Fruit fly (Drosophila melanogaster) whole organism, embryonic: ENCODE results near the gene CG43925.

ENCODE experiments used
- Asciz ChIP-seq: fragments of 200-800 bp; sonication (Bioruptor generic); optimal IDR thresholded peaks from 2 replicates; lab custom pipeline; 2017; ENCODE audit warnings: missing biosample characterization, mild to moderate bottlenecking, missing genetic modification characterization, missing genetic modification reagents
- BtbVII ChIP-seq: fragments of 200-800 bp; sonication (Bioruptor generic); optimal IDR thresholded peaks from 3 replicates; lab custom pipeline; 2017; ENCODE audit warnings: missing biosample characterization, mild to moderate bottlenecking, missing genetic modification characterization
- CG10209 ChIP-seq: fragments of 200-800 bp; sonication (Bioruptor generic); optimal IDR thresholded peaks from 3 replicates; lab custom pipeline; 2017; ENCODE audit warnings: missing biosample characterization, mild to moderate bottlenecking, missing genetic modification characterization, missing genetic modification reagents
- CG10979 ChIP-seq: fragments of 200-800 bp; sonication (Bioruptor generic); optimal IDR thresholded peaks from 2 replicates; lab custom pipeline; 2018; ENCODE audit warnings: missing biosample characterization, mild to moderate bottlenecking, missing genetic modification characterization, moderate library complexity
- CG12071 ChIP-seq: fragments of 200-800 bp; sonication (Bioruptor generic); optimal IDR thresholded peaks from 3 replicates; lab custom pipeline; 2018; ENCODE audit warnings: missing biosample characterization, mild to moderate bottlenecking, missing genetic modification characterization
- CG1233 ChIP-seq: fragments of 200-800 bp; sonication (Bioruptor generic); optimal IDR thresholded peaks from 4 replicates; lab custom pipeline; 2018; ENCODE audit warnings: missing biosample characterization, mild to moderate bottlenecking, missing genetic modification characterization
- CG12659 ChIP-seq: fragments of 200-800 bp; sonication (Bioruptor generic); optimal IDR thresholded peaks from 3 replicates; lab custom pipeline; 2017; ENCODE audit warnings: mild to moderate bottlenecking, missing biosample characterization, missing genetic modification reagents, missing genetic modification characterization
- CG13775 ChIP-seq: fragments of 200-800 bp; sonication (Bioruptor generic); optimal IDR thresholded peaks from 3 replicates; lab custom pipeline; 2017; ENCODE audit warnings: missing biosample characterization, mild to moderate bottlenecking, missing genetic modification characterization
- CG13894 ChIP-seq: fragments of 200-800 bp; sonication (Bioruptor generic); optimal IDR thresholded peaks from 3 replicates; lab custom pipeline; 2018; ENCODE audit warnings: missing biosample characterization, mild to moderate bottlenecking, missing genetic modification characterization, moderate library complexity
- CG14860 ChIP-seq: fragments of 200-800 bp; sonication (Bioruptor generic); IDR thresholded peaks from 3 replicates; pipeline ENCODE4 v1.3.6; 2022; ENCODE audit warnings: missing biosample characterization, missing genetic modification characterization; ENCODE audit not compliant: partially characterized antibody
- CG17186 ChIP-seq: fragments of 200-800 bp; sonication (Bioruptor generic); optimal IDR thresholded peaks from 3 replicates; lab custom pipeline; 2017; ENCODE audit warnings: missing biosample characterization, missing genetic modification reagents, missing genetic modification characterization
- CG17802 ChIP-seq: fragments of 200-800 bp; sonication (Bioruptor generic); optimal IDR thresholded peaks from 2 replicates; lab custom pipeline; 2018; ENCODE audit warnings: missing biosample characterization, mild to moderate bottlenecking, missing genetic modification characterization, moderate library complexity
- CG30020 ChIP-seq: fragments of 200-800 bp; optimal IDR thresholded peaks from 2 replicates; lab custom pipeline; 2019; ENCODE audit warnings: missing biosample characterization, mild to moderate bottlenecking, missing genetic modification characterization, moderate library complexity
- CG4328 ChIP-seq: fragments of 200-800 bp; sonication (Bioruptor generic); optimal IDR thresholded peaks from 3 replicates; lab custom pipeline; 2017; ENCODE audit warnings: missing biosample characterization, missing genetic modification reagents, missing genetic modification characterization
- CG43689 ChIP-seq: fragments of 200-800 bp; sonication (Bioruptor generic); IDR thresholded peaks from 2 replicates; pipeline ENCODE4 v1.3.6; 2022; ENCODE audit warnings: missing biosample characterization, missing genetic modification characterization
- CG7745 ChIP-seq: fragments of 200-800 bp; sonication (Bioruptor generic); optimal IDR thresholded peaks from 2 replicates; lab custom pipeline; 2018; ENCODE audit warnings: missing biosample characterization, mild to moderate bottlenecking, missing genetic modification characterization, moderate library complexity
- CG7839 ChIP-seq: fragments of 200-800 bp; sonication (Bioruptor generic); optimal IDR thresholded peaks from 3 replicates; lab custom pipeline; 2018; ENCODE audit warnings: missing biosample characterization, mild to moderate bottlenecking, missing genetic modification characterization, moderate library complexity
- CG9797 ChIP-seq: fragments of 200-800 bp; sonication (Bioruptor generic); optimal IDR thresholded peaks from 3 replicates; lab custom pipeline; 2018; ENCODE audit warnings: missing biosample characterization, mild to moderate bottlenecking, missing genetic modification characterization
- D ChIP-seq, 2 experiments: fragments of 200-800 bp in 1 of 2; fragments of >200 bp in 1 of 2; sonication (Bioruptor generic) in 1 of 2; optimal IDR thresholded peaks; 2 replicates in 1 of 2; 3 replicates in 1 of 2; lab custom pipeline; 2017; ENCODE audit warnings: mild to moderate bottlenecking in 1 of 2, missing biosample characterization in 1 of 2, missing genetic modification characterization in 1 of 2, missing genetic modification reagents in 1 of 2
- Dip3 ChIP-seq: fragments of 200-800 bp; sonication (Bioruptor generic); optimal IDR thresholded peaks from 3 replicates; lab custom pipeline; 2016; ENCODE audit warnings: missing biosample characterization, missing genetic modification characterization
- Doc2 ChIP-seq: fragments of 200-800 bp; sonication (Bioruptor generic); IDR thresholded peaks from 2 replicates; pipeline ENCODE4 v1.3.6; 2022; ENCODE audit warnings: missing biosample characterization, missing genetic modification characterization
- Drgx ChIP-seq: fragments of 200-800 bp; sonication (Bioruptor generic); IDR thresholded peaks from 2 replicates; pipeline ENCODE4 v1.3.6; 2022; ENCODE audit warnings: missing biosample characterization, missing genetic modification characterization
- H15 ChIP-seq: fragments of 200-800 bp; sonication (Bioruptor generic); IDR thresholded peaks from 3 replicates; pipeline ENCODE4 v1.3.6; 2022; ENCODE audit warnings: missing biosample characterization, missing genetic modification characterization
- HHEX ChIP-seq: fragments of 200-800 bp; sonication (Bioruptor generic); optimal IDR thresholded peaks from 3 replicates; lab custom pipeline; 2017; ENCODE audit warnings: missing biosample characterization, mild to moderate bottlenecking, missing genetic modification characterization, missing genetic modification reagents
- MBD-R2 ChIP-seq: fragments of 200-800 bp; sonication (Bioruptor generic); IDR thresholded peaks from 2 replicates; pipeline ENCODE4 v1.3.6; 2022; ENCODE audit warnings: missing biosample characterization, missing genetic modification characterization
- Mad ChIP-seq: fragments of 200-800 bp; sonication (Bioruptor generic); optimal IDR thresholded peaks from 2 replicates; lab custom pipeline; 2016; ENCODE audit warnings: missing biosample characterization, missing genetic modification characterization
- Mrtf ChIP-seq: fragments of 200-800 bp; sonication (Bioruptor generic); IDR thresholded peaks from 3 replicates; pipeline ENCODE4 v1.3.6; 2022; ENCODE audit warnings: missing biosample characterization, missing genetic modification characterization
- Ptx1 ChIP-seq: fragments of 200-800 bp; sonication (Bioruptor generic); IDR thresholded peaks from 2 replicates; pipeline ENCODE4 v1.3.6; 2022; ENCODE audit warnings: missing biosample characterization, missing genetic modification characterization
- Sry-δ ChIP-seq: fragments of 200-800 bp; sonication (Bioruptor generic); optimal IDR thresholded peaks from 2 replicates; lab custom pipeline; 2016; ENCODE audit warnings: missing biosample characterization, missing genetic modification characterization
- abd-A ChIP-seq: fragments of 200-800 bp; sonication (Bioruptor generic); optimal IDR thresholded peaks from 3 replicates; lab custom pipeline; 2019; ENCODE audit warnings: missing biosample characterization, mild to moderate bottlenecking, missing genetic modification characterization, moderate library complexity
- az2 ChIP-seq: fragments of 200-800 bp; sonication (Bioruptor generic); optimal IDR thresholded peaks from 3 replicates; lab custom pipeline; 2016; ENCODE audit warnings: missing biosample characterization, missing genetic modification characterization
- bcd ChIP-seq: fragments of 200-800 bp; sonication (Bioruptor generic); optimal IDR thresholded peaks from 2 replicates; lab custom pipeline; 2017; ENCODE audit warnings: missing biosample characterization, mild to moderate bottlenecking, missing genetic modification characterization
- eve ChIP-seq, 2 experiments: fragments of >200 bp; optimal IDR thresholded peaks; 2 replicates each; lab custom pipeline; 2017; ENCODE audit warnings: missing biosample characterization in 2 of 2, missing genetic modification characterization in 2 of 2
- ewg ChIP-seq: fragments of 200-800 bp; sonication (Bioruptor generic); optimal IDR thresholded peaks from 3 replicates; lab custom pipeline; 2017; ENCODE audit warnings: mild to moderate bottlenecking, missing biosample characterization, missing genetic modification reagents, missing genetic modification characterization
- eyg ChIP-seq: fragments of 200-800 bp; sonication (Bioruptor generic); optimal IDR thresholded peaks from 3 replicates; lab custom pipeline; 2016; ENCODE audit warnings: missing biosample characterization, missing genetic modification characterization
- h ChIP-seq: fragments of >200 bp; optimal IDR thresholded peaks from 2 replicates; lab custom pipeline; 2017
- jumu ChIP-seq: fragments of 200-800 bp; sonication (Bioruptor generic); optimal IDR thresholded peaks from 3 replicates; lab custom pipeline; 2016; ENCODE audit warnings: missing biosample characterization, missing genetic modification characterization
- lmd ChIP-seq: fragments of 200-800 bp; sonication (Bioruptor generic); IDR thresholded peaks from 2 replicates; pipeline ENCODE4 v1.3.6; 2022; ENCODE audit warnings: missing biosample characterization, missing genetic modification characterization
- mirr ChIP-seq: fragments of 200-800 bp; sonication (Bioruptor generic); optimal IDR thresholded peaks from 3 replicates; lab custom pipeline; 2018; ENCODE audit warnings: missing biosample characterization, mild to moderate bottlenecking, missing genetic modification characterization
- odd ChIP-seq: fragments of 200-800 bp; sonication (Bioruptor generic); optimal IDR thresholded peaks from 2 replicates; lab custom pipeline; 2017; ENCODE audit warnings: missing biosample characterization, mild to moderate bottlenecking, missing genetic modification characterization
- pb ChIP-seq: fragments of 200-800 bp; sonication (Bioruptor generic); optimal IDR thresholded peaks from 3 replicates; lab custom pipeline; 2016; ENCODE audit warnings: missing biosample characterization, missing genetic modification characterization
- repo ChIP-seq: fragments of 200-800 bp; sonication (Bioruptor generic); optimal IDR thresholded peaks from 2 replicates; lab custom pipeline; 2016; ENCODE audit warnings: missing biosample characterization, missing genetic modification characterization
- sqz ChIP-seq: fragments of 200-800 bp; sonication (Bioruptor generic); optimal IDR thresholded peaks from 3 replicates; lab custom pipeline; 2018; ENCODE audit warnings: missing biosample characterization, mild to moderate bottlenecking, missing genetic modification characterization
- stc ChIP-seq: fragments of 200-800 bp; sonication (Bioruptor generic); IDR thresholded peaks from 2 replicates; pipeline ENCODE4 v1.3.6; 2022; ENCODE audit warnings: missing biosample characterization, missing genetic modification characterization
- sug ChIP-seq: fragments of 200-800 bp; optimal IDR thresholded peaks from 2 replicates; lab custom pipeline; 2019; ENCODE audit warnings: missing biosample characterization, mild to moderate bottlenecking, missing genetic modification characterization, moderate library complexity
- tin ChIP-seq: fragments of 200-800 bp; sonication (Bioruptor generic); optimal IDR thresholded peaks from 3 replicates; lab custom pipeline; 2016; ENCODE audit warnings: missing biosample characterization, missing genetic modification characterization
- tll ChIP-seq, 2 experiments: fragments of 200-800 bp in 1 of 2; fragments of >200 bp in 1 of 2; sonication (Bioruptor generic) in 1 of 2; optimal IDR thresholded peaks; 2 replicates each; lab custom pipeline; 2017 to 2019; ENCODE audit warnings: missing biosample characterization in 2 of 2, missing genetic modification characterization in 2 of 2, mild to moderate bottlenecking in 1 of 2, moderate library complexity in 1 of 2
- ttk ChIP-seq: fragments of 200-800 bp; sonication (Bioruptor generic); IDR thresholded peaks from 2 replicates; pipeline ENCODE4 v2.1.2; 2022; ENCODE audit warnings: missing biosample characterization, missing genetic modification characterization
- tup ChIP-seq: fragments of 200-800 bp; sonication (Bioruptor generic); optimal IDR thresholded peaks from 2 replicates; lab custom pipeline; 2016; ENCODE audit warnings: missing biosample characterization, mild to moderate bottlenecking, missing genetic modification characterization, moderate library complexity
- zf30C ChIP-seq: fragments of 200-800 bp; sonication (Bioruptor generic); optimal IDR thresholded peaks from 3 replicates; lab custom pipeline; 2018; ENCODE audit warnings: missing biosample characterization, mild to moderate bottlenecking, missing genetic modification characterization

Gene CG43925

DNA sequence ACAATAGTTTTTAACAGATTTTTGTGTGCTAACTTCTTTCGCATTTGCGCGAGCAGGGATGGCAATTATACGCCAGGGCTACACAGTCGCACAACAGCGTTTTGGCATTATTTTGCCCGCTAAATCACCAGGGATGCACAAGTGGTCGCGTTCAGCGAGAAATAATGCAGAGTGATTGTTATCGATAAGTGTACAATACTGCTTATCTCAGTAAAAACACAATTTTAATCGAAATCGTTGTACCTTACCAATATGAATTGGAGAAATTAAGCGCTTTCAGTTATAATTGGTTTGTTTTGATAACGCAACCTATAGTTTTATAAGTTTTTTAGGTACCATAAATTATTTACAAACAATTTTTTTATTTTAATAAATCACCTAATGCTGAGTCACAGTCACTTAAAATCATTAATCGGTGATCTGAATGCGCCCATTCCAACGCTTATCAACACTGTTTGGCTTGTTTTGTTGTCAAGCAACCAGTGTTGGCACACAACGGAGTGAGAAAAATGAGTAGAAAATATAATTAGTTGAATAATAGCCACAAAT is 552 bp downstream of the CG43925 start, which contains the start of the genes Sfmbt and CG5439 (continued):
- TF ChIP-seq CG12071: no peak
- peak; percentile 34; the same call in 1 of the 2 replicates for TF ChIP-seq Drgx
- peak; percentile 44 for TF ChIP-seq Mad (GFP tag; lab: Kevin White, UChicago)
- TF ChIP-seq mirr (GFP tag; lab: Kevin White, UChicago): no peak
- TF ChIP-seq MBD-R2: peak; percentile 80
- TF ChIP-seq repo (GFP tag; lab: Kevin White, UChicago): peak; percentile 43
- TF ChIP-seq CG12659: peak; percentile 94
- peak; percentile 83 for TF ChIP-seq CG30020 (tag; lab: Kevin White, UChicago)
- TF ChIP-seq tll (GFP tag; optimal IDR thresholded peaks at IDR 0.05; lab: Kevin White, UChicago): peak; percentile 59 to 80
- no peak for TF ChIP-seq Asciz (GFP tag; lab: Kevin White, UChicago)
- TF ChIP-seq CG4328 (GFP tag; lab: Kevin White, UChicago): peak; percentile 68
- TF ChIP-seq stc (GFP tag; lab: Robert Waterston, UW): no peak
- TF ChIP-seq CG14860 (GFP tag; lab: Robert Waterston, UW): no peak
- peak; percentile 51 for TF ChIP-seq eyg
- TF ChIP-seq jumu: peak; percentile 85
- TF ChIP-seq Mrtf: peak; percentile 70
- no peak for TF ChIP-seq CG10209 (GFP tag; lab: Kevin White, UChicago)
- TF ChIP-seq CG7839 (tag; lab: Kevin White, UChicago): no peak
- peak; percentile 71 for TF ChIP-seq az2
- no peak for TF ChIP-seq CG1233 (GFP tag; lab: Kevin White, UChicago)
- peak; percentile 60 for TF ChIP-seq pb (GFP tag; lab: Kevin White, UChicago)
- TF ChIP-seq BtbVII: peak; percentile 9
- no peak for TF ChIP-seq bcd (GFP tag; lab: Kevin White, UChicago)
- no peak for TF ChIP-seq D (optimal IDR thresholded peaks at IDR 0.05; lab: Kevin White, UChicago)
- TF ChIP-seq D (GFP tag; optimal IDR thresholded peaks at IDR 0.05; lab: Kevin White, UChicago): peak; percentile 49
- TF ChIP-seq Sry-δ: peak; percentile 68
- TF ChIP-seq tup (GFP tag; lab: Kevin White, UChicago): peak; percentile 26
- TF ChIP-seq CG10979: peak; percentile 62
- no peak for TF ChIP-seq CG7745 (tag; lab: Kevin White, UChicago)
- TF ChIP-seq eve (GFP tag; optimal IDR thresholded peaks at IDR 0.05; lab: Kevin White, UChicago): no peak
- TF ChIP-seq Ptx1 (GFP tag; lab: Robert Waterston, UW): peak; percentile 67
- TF ChIP-seq zf30C (GFP tag; lab: Kevin White, UChicago): no peak
- peak; percentile 90 for TF ChIP-seq ewg (GFP tag; lab: Kevin White, UChicago)
- TF ChIP-seq CG17186 (GFP tag; lab: Kevin White, UChicago): peak; percentile 90
- TF ChIP-seq CG17802 (tag; lab: Kevin White, UChicago): peak; percentile 43
- TF ChIP-seq Dip3: peak; percentile 75
- peak; percentile 25; the same call in 1 of the 3 replicates for TF ChIP-seq H15 (GFP tag; lab: Robert Waterston, UW)
- peak; percentile 55 for TF ChIP-seq CG9797
- TF ChIP-seq CG43689: no peak
- no peak for TF ChIP-seq Doc2 (GFP tag; lab: Robert Waterston, UW)
- no peak for TF ChIP-seq abd-A (tag; lab: Kevin White, UChicago)
- TF ChIP-seq sug (tag; lab: Kevin White, UChicago): peak; percentile 85
- no peak for TF ChIP-seq CG13894 (tag; lab: Kevin White, UChicago)
- peak; percentile 30; the same call in 1 of the 2 replicates for TF ChIP-seq ttk
- no peak for TF ChIP-seq h
- TF ChIP-seq lmd (GFP tag; lab: Robert Waterston, UW): peak; percentile 75
- no peak for TF ChIP-seq sqz (GFP tag; lab: Kevin White, UChicago)
- peak; percentile 77 for TF ChIP-seq tin (GFP tag; lab: Kevin White, UChicago)
- peak; percentile 72 for TF ChIP-seq HHEX
- no peak for TF ChIP-seq odd (GFP tag; lab: Kevin White, UChicago)
- TF ChIP-seq CG13775 (GFP tag; lab: Kevin White, UChicago): peak; percentile 88
